Worm (Caenorhabditis elegans): ENCODE results near the gene Y14H12A.1.

DNA sequence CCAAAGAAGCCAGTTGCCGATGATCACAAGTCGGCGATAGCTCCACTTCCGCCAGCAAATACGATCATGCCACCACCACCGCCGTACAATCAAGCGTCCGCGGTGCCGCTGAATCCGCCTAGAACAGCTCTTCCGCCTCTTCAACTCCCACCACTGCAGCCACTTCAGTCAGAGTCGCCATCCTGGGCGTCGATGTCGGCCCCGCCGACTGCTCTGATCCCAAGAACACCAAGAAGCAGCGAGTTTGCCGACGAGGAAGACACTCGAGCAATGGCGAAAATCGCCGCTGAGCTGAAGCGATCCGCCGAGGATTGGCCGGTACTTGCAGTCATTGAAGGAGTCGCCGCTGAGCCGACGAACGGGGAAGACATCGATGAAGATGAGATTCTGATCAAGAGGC lies 24.9 kb upstream of the Y14H12A.1 start:
- TF ChIP-seq dsc-1 (tag; optimal IDR thresholded peaks at IDR 0.05) (no peak), aly-2 (tag; optimal IDR thresholded peaks at IDR 0.05) (no peak), zag-1 (tag; optimal IDR thresholded peaks at IDR 0.05) (no peak), fkh-10 (GFP tag; optimal IDR thresholded peaks at IDR 0.05) (no peak), nhr-77 (tag; optimal IDR thresholded peaks at IDR 0.05) (no peak), ztf-11 (tag; optimal IDR thresholded peaks at IDR 0.05) (no peak), sptf-1 (tag; optimal IDR thresholded peaks at IDR 0.05) (no peak), nhr-20 (tag; optimal IDR thresholded peaks at IDR 0.05) (no peak), lin-39 (tag; optimal IDR thresholded peaks at IDR 0.05) (no peak), skn-1 (tag; optimal IDR thresholded peaks at IDR 0.05) (no peak), aha-1 (tag; optimal IDR thresholded peaks at IDR 0.05) (no peak), C16A3.4 (tag; optimal IDR thresholded peaks at IDR 0.05) (no peak), sup-37 (GFP tag; optimal IDR thresholded peaks at IDR 0.05) (no peak), nhr-71 (tag; optimal IDR thresholded peaks at IDR 0.05) (no peak)
